Worm (Caenorhabditis elegans) whole organism, L3 larva: ENCODE measurements around the gene C47D12.2.

ENCODE experiments used
- ama-1 ChIP-seq: fragments of 150-350 bp; optimal IDR thresholded peaks from 2 replicates; lab custom pipeline; 2018
- ceh-9 ChIP-seq: sonication (generic microtip); optimal IDR thresholded peaks from 2 replicates; lab custom pipeline; 2018; ENCODE audit warnings: missing biosample characterization, missing genetic modification characterization
- elt-2 ChIP-seq: sonication (generic microtip); optimal IDR thresholded peaks from 2 replicates; lab custom pipeline; 2016; ENCODE audit warnings: missing genetic modification reagents, mild to moderate bottlenecking, missing genetic modification characterization, missing compliant biosample characterization
- fos-1 ChIP-seq: fragments of 150-350 bp; optimal IDR thresholded peaks from 2 replicates; lab custom pipeline; 2014; ENCODE audit warnings: missing biosample characterization, missing genetic modification characterization
- nhr-12 ChIP-seq: fragments of 150-350 bp; optimal IDR thresholded peaks from 2 replicates; lab custom pipeline; 2014; ENCODE audit warnings: missing biosample characterization, missing genetic modification characterization
- zag-1 ChIP-seq: fragments of 150-350 bp; optimal IDR thresholded peaks from 2 replicates; lab custom pipeline; 2014; ENCODE audit warnings: missing biosample characterization, missing genetic modification characterization

- TF ChIP-seq ama-1 = no peak
- TF ChIP-seq nhr-12 (tag; lab: Kevin White, UChicago) = no peak
- peak; percentile 20 for TF ChIP-seq elt-2 (tag; lab: Kevin White, UChicago)
- no peak for TF ChIP-seq fos-1 (tag; lab: Kevin White, UChicago)
- no peak for TF ChIP-seq zag-1
- TF ChIP-seq ceh-9 (tag; lab: Kevin White, UChicago) = no peak
These were observed 25.0 kb upstream of the C47D12.2 start, which contains the start of gene coa-7 for ce11 chrII:11650975-11651588.
